Worm (Caenorhabditis elegans) whole organism, L3 larva: ENCODE results near the gene R05G6.4.

ENCODE experiments used
- ama-1 ChIP-seq: fragments of 150-350 bp; optimal IDR thresholded peaks from 2 replicates; lab custom pipeline; 2018
- fkh-2 ChIP-seq: fragments of 150-350 bp; optimal IDR thresholded peaks from 2 replicates; lab custom pipeline; 2014; ENCODE audit warnings: missing biosample characterization, missing genetic modification reagents, missing genetic modification characterization
- lin-15B ChIP-seq: fragments of 150-350 bp; optimal IDR thresholded peaks from 2 replicates; lab custom pipeline; 2014; ENCODE audit warnings: missing biosample characterization, missing genetic modification characterization
- lin-39 ChIP-seq: fragments of 150-350 bp; optimal IDR thresholded peaks from 2 replicates; lab custom pipeline; 2018; ENCODE audit warnings: missing biosample characterization, missing genetic modification reagents, missing genetic modification characterization
- mdl-1 ChIP-seq: fragments of 150-350 bp; optimal IDR thresholded peaks from 2 replicates; lab custom pipeline; 2014; ENCODE audit warnings: missing biosample characterization, missing genetic modification characterization
- nhr-11 ChIP-seq: fragments of 150-350 bp; optimal IDR thresholded peaks from 2 replicates; lab custom pipeline; 2014; ENCODE audit warnings: missing biosample characterization, missing genetic modification characterization
- nhr-23 ChIP-seq: fragments of 150-350 bp; optimal IDR thresholded peaks from 2 replicates; lab custom pipeline; 2014; ENCODE audit warnings: missing biosample characterization, missing genetic modification reagents, missing genetic modification characterization
- nhr-28 ChIP-seq: fragments of 150-350 bp; optimal IDR thresholded peaks from 2 replicates; lab custom pipeline; 2014; ENCODE audit warnings: missing biosample characterization, missing genetic modification characterization
- nhr-76 ChIP-seq: fragments of 150-350 bp; sonication (generic microtip); optimal IDR thresholded peaks from 5 replicates; lab custom pipeline; 2014; ENCODE audit warnings: missing biosample characterization, missing genetic modification characterization
- nhr-77 ChIP-seq: fragments of 150-350 bp; optimal IDR thresholded peaks from 2 replicates; lab custom pipeline; 2014; ENCODE audit warnings: missing biosample characterization, missing genetic modification characterization
- snpc-4 ChIP-seq: fragments of 150-350 bp; optimal IDR thresholded peaks from 2 replicates; lab custom pipeline; 2014; ENCODE audit warnings: missing biosample characterization, missing genetic modification characterization
- unc-62 ChIP-seq: fragments of 150-350 bp; sonication (generic microtip); optimal IDR thresholded peaks from 4 replicates; lab custom pipeline; 2014; ENCODE audit warnings: missing biosample characterization, missing genetic modification reagents, missing genetic modification characterization
- ztf-11 ChIP-seq: fragments of 150-350 bp; optimal IDR thresholded peaks from 2 replicates; lab custom pipeline; 2014; ENCODE audit warnings: missing biosample characterization, missing genetic modification characterization

- TF ChIP-seq ama-1 (lab: Kevin White, UChicago) = peak; percentile 95
- TF ChIP-seq nhr-76 = no peak
- no peak for TF ChIP-seq ztf-11
- TF ChIP-seq unc-62 (GFP tag; lab: Kevin White, UChicago) = no peak
- no peak for TF ChIP-seq nhr-11 (tag; lab: Kevin White, UChicago)
- no peak for TF ChIP-seq snpc-4 (tag; lab: Kevin White, UChicago)
- TF ChIP-seq nhr-23 (tag; lab: Kevin White, UChicago) = no peak
- no peak for TF ChIP-seq mdl-1 (tag; lab: Kevin White, UChicago)
- TF ChIP-seq fkh-2 (tag; lab: Kevin White, UChicago) = no peak
- TF ChIP-seq lin-15B (tag; lab: Kevin White, UChicago) = no peak
- peak; percentile 25 for TF ChIP-seq lin-39 (tag; lab: Kevin White, UChicago)
- no peak for TF ChIP-seq nhr-28
- TF ChIP-seq nhr-77 (tag; lab: Kevin White, UChicago) = no peak
Observed at ce11 chrIV:7505866-7506488, 7.1 kb upstream of the R05G6.4 start.
